Worm (Caenorhabditis elegans) whole organism, L3 larva: ENCODE results near the gene nlp-41.
"Not testable (repeated sequence)": the region's sequence is repeated elsewhere in the genome, so short reads cannot be mapped to it uniquely, and the experiment has no call there.

Experiments
- ceh-82 ChIP-seq: fragments of 150-350 bp; optimal IDR thresholded peaks from 2 replicates; lab custom pipeline; 2014; ENCODE audit warnings: missing biosample characterization, missing genetic modification characterization
- fos-1 ChIP-seq: fragments of 150-350 bp; optimal IDR thresholded peaks from 2 replicates; lab custom pipeline; 2014; ENCODE audit warnings: missing biosample characterization, missing genetic modification characterization
- jun-1 ChIP-seq: fragments of 150-350 bp; optimal IDR thresholded peaks from 2 replicates; lab custom pipeline; 2014; ENCODE audit warnings: missing biosample characterization, missing genetic modification reagents, missing genetic modification characterization
- lin-15B ChIP-seq: fragments of 150-350 bp; optimal IDR thresholded peaks from 2 replicates; lab custom pipeline; 2014; ENCODE audit warnings: missing biosample characterization, missing genetic modification characterization
- lsy-12 ChIP-seq: sonication (generic microtip); optimal IDR thresholded peaks from 2 replicates; lab custom pipeline; 2016; ENCODE audit warnings: mild to moderate bottlenecking, missing genetic modification characterization, missing compliant biosample characterization
- nhr-25 ChIP-seq: sonication (generic microtip); optimal IDR thresholded peaks from 2 replicates; lab custom pipeline; 2017; ENCODE audit warnings: missing biosample characterization, missing genetic modification characterization
- nhr-28 ChIP-seq: fragments of 150-350 bp; optimal IDR thresholded peaks from 2 replicates; lab custom pipeline; 2014; ENCODE audit warnings: missing biosample characterization, missing genetic modification characterization
- nhr-76 ChIP-seq: fragments of 150-350 bp; sonication (generic microtip); optimal IDR thresholded peaks from 5 replicates; lab custom pipeline; 2014; ENCODE audit warnings: missing biosample characterization, missing genetic modification characterization
- snpc-4 ChIP-seq: fragments of 150-350 bp; optimal IDR thresholded peaks from 2 replicates; lab custom pipeline; 2014; ENCODE audit warnings: missing biosample characterization, missing genetic modification characterization
- tbx-2 ChIP-seq: sonication (generic microtip); optimal IDR thresholded peaks from 2 replicates; lab custom pipeline; 2016; ENCODE audit warnings: mild to moderate bottlenecking, missing genetic modification characterization, missing compliant biosample characterization
- ztf-11 ChIP-seq: fragments of 150-350 bp; optimal IDR thresholded peaks from 2 replicates; lab custom pipeline; 2014; ENCODE audit warnings: missing biosample characterization, missing genetic modification characterization

DNA sequence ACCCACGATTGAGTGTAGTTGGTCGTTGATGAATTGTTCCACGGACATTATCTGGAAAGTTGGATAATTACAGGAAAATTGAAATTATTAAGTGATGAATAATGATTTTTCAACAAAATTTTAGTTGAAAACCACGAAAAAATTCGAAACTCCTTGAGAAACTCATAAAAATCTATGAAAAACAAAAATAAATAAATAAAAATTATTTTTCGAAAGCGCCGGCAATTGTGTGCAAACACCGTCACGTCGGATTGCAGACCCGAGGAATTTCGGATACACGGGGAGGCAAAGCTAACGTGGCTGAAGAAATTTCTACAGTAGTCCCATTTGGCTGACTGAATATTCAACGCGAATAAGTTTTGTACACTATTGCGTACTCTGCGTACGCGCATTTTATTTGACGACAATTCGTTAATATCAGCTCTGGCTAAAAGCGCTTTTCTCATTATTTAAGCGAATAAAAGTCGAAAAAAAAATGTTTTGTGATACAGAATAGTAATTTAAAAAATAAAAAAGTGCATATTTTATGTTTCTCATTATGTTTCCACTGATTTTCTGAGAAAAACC lies 10.9 kb downstream of the nlp-41 start, which contains the start of gene mog-4:
- TF ChIP-seq tbx-2 (peak; percentile 92), snpc-4 (peak; percentile 58), jun-1 (peak; percentile 80), nhr-25 (tag; lab: Kevin White, UChicago) (peak; percentile 49), lin-15B (peak; percentile 87), lsy-12 (tag; lab: Kevin White, UChicago) (peak; percentile 97), ceh-82 (tag; lab: Kevin White, UChicago) (peak; percentile 32)
- not testable (repeated sequence) for TF ChIP-seq nhr-28, fos-1, ztf-11, nhr-76 (tag; lab: Kevin White, UChicago)
